Worm (Caenorhabditis elegans): Measurements from ENCODE around the gene F01D5.6.

DNA sequence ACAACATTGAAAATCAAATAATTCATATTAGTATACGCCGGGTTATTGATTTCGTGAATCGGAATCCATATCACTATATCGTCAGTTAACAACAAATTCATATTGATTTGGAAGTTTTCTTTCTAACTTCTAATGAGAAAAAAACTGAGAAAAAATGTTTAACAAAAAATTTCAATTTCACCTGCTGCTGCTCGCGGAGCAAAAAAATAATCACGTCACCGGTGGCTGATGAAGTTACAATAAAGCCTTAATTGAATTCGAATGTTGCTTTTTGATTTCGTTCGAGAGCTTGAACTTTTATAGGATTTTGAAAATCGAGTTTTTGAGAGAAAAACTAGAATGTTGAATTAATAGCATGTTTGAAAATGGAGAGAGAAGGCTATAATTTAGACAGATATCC is 37.3 kb upstream of the F01D5.6 start, which contains the start of gene sre-43:
- TF ChIP-seq ama-1 (optimal IDR thresholded peaks at IDR 0.05) (no peak), nhr-129 (tag; optimal IDR thresholded peaks at IDR 0.05) (no peak), nhr-77 (tag; optimal IDR thresholded peaks at IDR 0.05) (no peak), unc-62 (GFP tag; optimal IDR thresholded peaks at IDR 0.05) (no peak), fos-1 (tag; optimal IDR thresholded peaks at IDR 0.05) (no peak), lin-13 (GFP tag; optimal IDR thresholded peaks at IDR 0.05) (no peak), sem-4 (tag; optimal IDR thresholded peaks at IDR 0.05) (no peak), alr-1 (tag; optimal IDR thresholded peaks at IDR 0.05) (no peak), peb-1 (tag; optimal IDR thresholded peaks at IDR 0.05) (no peak), elt-1 (tag; optimal IDR thresholded peaks at IDR 0.05) (no peak), R02D3.7 (tag; optimal IDR thresholded peaks at IDR 0.05) (no peak), ztf-11 (tag; optimal IDR thresholded peaks at IDR 0.05) (no peak), Y55F3AM.14 (GFP tag; optimal IDR thresholded peaks at IDR 0.05) (no peak), nhr-11 (tag; optimal IDR thresholded peaks at IDR 0.05) (no peak)

Data from whole organism, L2 larva.